Fruit fly (Drosophila melanogaster): ENCODE measurements around the gene Or65c.

DNA sequence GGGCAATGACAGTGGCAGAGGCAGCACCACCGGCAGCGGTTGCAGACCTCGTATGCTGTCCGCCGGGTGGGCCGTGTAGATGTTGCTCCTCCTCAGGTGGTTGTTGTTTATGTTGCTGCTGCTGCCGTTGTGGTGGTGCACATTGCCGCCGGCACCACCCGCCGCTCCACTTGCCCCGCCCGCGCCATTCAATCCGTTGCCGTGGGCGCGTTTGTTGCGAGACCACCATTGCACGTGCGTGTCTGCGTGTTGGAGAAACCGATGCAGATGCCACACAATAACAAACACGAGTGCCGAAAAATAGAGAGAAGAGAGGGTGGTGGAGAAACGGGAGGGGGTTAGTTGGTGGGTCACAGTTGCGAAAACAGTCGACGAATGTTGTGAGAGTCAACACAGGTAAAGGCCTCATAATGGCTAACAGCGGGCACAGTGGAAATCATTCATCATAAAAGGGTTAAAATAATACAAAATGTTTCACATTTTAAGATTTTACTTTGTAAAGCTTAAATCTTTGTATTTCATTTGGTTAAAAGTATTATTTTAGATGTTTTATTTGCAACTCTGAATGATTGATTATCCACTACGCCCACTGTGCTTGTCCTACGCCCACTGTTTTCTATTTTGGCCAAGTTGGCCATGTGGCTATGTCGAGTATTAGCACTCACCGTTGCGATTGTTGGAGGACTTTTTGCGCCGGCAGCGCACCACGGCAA, 4.1 kb downstream of the Or65c start:
- no peak for TF ChIP-seq CG8478 (optimal IDR thresholded peaks at IDR 0.05)
- TF ChIP-seq EcR (GFP tag; optimal IDR thresholded peaks at IDR 0.05), result no peak
- no peak for TF ChIP-seq pan (optimal IDR thresholded peaks at IDR 0.05)
- TF ChIP-seq psq (optimal IDR thresholded peaks at IDR 0.05), result no peak
- no peak for TF ChIP-seq usp (GFP tag; optimal IDR thresholded peaks at IDR 0.05)

Data from whole organism.